Fruit fly (Drosophila melanogaster) whole organism, embryonic: ENCODE measurements around the gene Cad99C.

Source experiments
- Asciz ChIP-seq: fragments of 200-800 bp; sonication (Bioruptor generic); optimal IDR thresholded peaks from 2 replicates; lab custom pipeline; 2017; ENCODE audit warnings: missing biosample characterization, mild to moderate bottlenecking, missing genetic modification characterization, missing genetic modification reagents
- Atf6 ChIP-seq: fragments of 200-800 bp; sonication (Bioruptor generic); IDR thresholded peaks from 2 replicates; pipeline ENCODE4 v1.3.6; 2022; ENCODE audit warnings: missing biosample characterization, missing genetic modification characterization
- CG11456 ChIP-seq: fragments of 200-800 bp; sonication (Bioruptor generic); IDR thresholded peaks from 3 replicates; pipeline ENCODE4 v1.3.6; 2022; ENCODE audit warnings: missing biosample characterization, missing genetic modification characterization
- CG11723 ChIP-seq: fragments of 200-800 bp; sonication (Bioruptor generic); optimal IDR thresholded peaks from 2 replicates; lab custom pipeline; 2017; ENCODE audit warnings: missing biosample characterization, mild to moderate bottlenecking, missing genetic modification characterization
- CG12219 ChIP-seq: fragments of 200-800 bp; sonication (Bioruptor generic); optimal IDR thresholded peaks from 3 replicates; lab custom pipeline; 2018; ENCODE audit warnings: missing biosample characterization, mild to moderate bottlenecking, missing genetic modification characterization
- CG13287 ChIP-seq: fragments of 200-800 bp; sonication (Bioruptor generic); IDR thresholded peaks from 2 replicates; pipeline ENCODE4 v1.3.6; 2022; ENCODE audit warnings: missing biosample characterization, missing genetic modification characterization; ENCODE audit not compliant: partially characterized antibody
- CG15601 ChIP-seq: fragments of 200-800 bp; sonication (Bioruptor generic); optimal IDR thresholded peaks from 3 replicates; lab custom pipeline; 2019; ENCODE audit warnings: missing biosample characterization, mild to moderate bottlenecking, missing genetic modification characterization, moderate library complexity
- CG1602 ChIP-seq: fragments of 200-800 bp; sonication (Bioruptor generic); optimal IDR thresholded peaks from 3 replicates; lab custom pipeline; 2016; ENCODE audit warnings: missing biosample characterization, missing genetic modification characterization
- CG16813 ChIP-seq: fragments of 200-800 bp; sonication (Bioruptor generic); IDR thresholded peaks from 3 replicates; pipeline ENCODE4 v1.3.6; 2022; ENCODE audit warnings: missing biosample characterization, missing genetic modification characterization; ENCODE audit not compliant: partially characterized antibody
- CG16863 ChIP-seq: fragments of 200-800 bp; sonication (Bioruptor generic); optimal IDR thresholded peaks from 3 replicates; lab custom pipeline; 2016; ENCODE audit warnings: missing biosample characterization, missing genetic modification characterization
- CG2875 ChIP-seq: fragments of 200-800 bp; sonication (Bioruptor generic); optimal IDR thresholded peaks from 2 replicates; lab custom pipeline; 2017; ENCODE audit warnings: missing biosample characterization, mild to moderate bottlenecking, missing genetic modification characterization, missing genetic modification reagents
- CG32532 ChIP-seq: fragments of 200-800 bp; sonication (Bioruptor generic); IDR thresholded peaks from 2 replicates; pipeline ENCODE4 v1.3.6; 2022; ENCODE audit warnings: missing biosample characterization, missing genetic modification characterization
- CG32767 ChIP-seq: fragments of 200-800 bp; sonication (Bioruptor generic); IDR thresholded peaks from 2 replicates; pipeline ENCODE4 v1.3.6; 2022; ENCODE audit warnings: missing biosample characterization, missing genetic modification characterization
- CG5180 ChIP-seq: fragments of 200-800 bp; sonication (Bioruptor generic); optimal IDR thresholded peaks from 3 replicates; lab custom pipeline; 2017; ENCODE audit warnings: missing biosample characterization, missing genetic modification characterization, mild to moderate bottlenecking, moderate library complexity, missing genetic modification reagents
- CG7271 ChIP-seq: fragments of 200-800 bp; sonication (Bioruptor generic); optimal IDR thresholded peaks from 2 replicates; lab custom pipeline; 2018; ENCODE audit warnings: missing biosample characterization, mild to moderate bottlenecking, missing genetic modification characterization, moderate library complexity
- CG7786 ChIP-seq: fragments of 200-800 bp; sonication (Bioruptor generic); optimal IDR thresholded peaks from 2 replicates; lab custom pipeline; 2016; ENCODE audit warnings: missing biosample characterization, missing genetic modification characterization
- CG7963 ChIP-seq: fragments of 200-800 bp; sonication (Bioruptor generic); IDR thresholded peaks from 3 replicates; pipeline ENCODE4 v1.3.6; 2022; ENCODE audit warnings: missing biosample characterization, missing genetic modification characterization; ENCODE audit not compliant: partially characterized antibody
- CG8359 ChIP-seq: fragments of 200-800 bp; sonication (Bioruptor generic); optimal IDR thresholded peaks from 2 replicates; lab custom pipeline; 2017; ENCODE audit warnings: missing biosample characterization, mild to moderate bottlenecking, missing genetic modification characterization, borderline replicate concordance
- CG9727 ChIP-seq: fragments of 200-800 bp; sonication (Bioruptor generic); optimal IDR thresholded peaks from 3 replicates; lab custom pipeline; 2017; ENCODE audit warnings: missing biosample characterization, mild to moderate bottlenecking, missing genetic modification characterization
- Hr51 ChIP-seq, 2 experiments: fragments of 200-800 bp; sonication (Bioruptor generic); optimal IDR thresholded peaks; 2 replicates in 1 of 2; 3 replicates in 1 of 2; lab custom pipeline; 2016 to 2018; ENCODE audit warnings: missing biosample characterization in 2 of 2, missing genetic modification characterization in 2 of 2, mild to moderate bottlenecking in 1 of 2, moderate library complexity in 1 of 2
- Lpt ChIP-seq: fragments of >200 bp; optimal IDR thresholded peaks from 2 replicates; lab custom pipeline; 2018; ENCODE audit warnings: missing biosample characterization, missing genetic modification characterization
- MBD-R2 ChIP-seq: fragments of 200-800 bp; sonication (Bioruptor generic); IDR thresholded peaks from 2 replicates; pipeline ENCODE4 v1.3.6; 2022; ENCODE audit warnings: missing biosample characterization, missing genetic modification characterization
- MESR4 ChIP-seq: fragments of 200-800 bp; sonication (Bioruptor generic); optimal IDR thresholded peaks from 2 replicates; lab custom pipeline; 2018; ENCODE audit warnings: missing biosample characterization, mild to moderate bottlenecking, missing genetic modification characterization, moderate library complexity
- Poxn ChIP-seq: fragments of 200-800 bp; sonication (Bioruptor generic); IDR thresholded peaks from 2 replicates; pipeline ENCODE4 v1.3.6; 2022; ENCODE audit warnings: missing biosample characterization, missing genetic modification characterization
- Scr ChIP-seq: fragments of 200-800 bp; sonication (Bioruptor generic); IDR thresholded peaks from 2 replicates; pipeline ENCODE4 v1.3.6; 2022; ENCODE audit warnings: missing biosample characterization, missing genetic modification characterization; ENCODE audit not compliant: partially characterized antibody
- Tbp ChIP-seq: fragments of >200 bp; optimal IDR thresholded peaks from 2 replicates; lab custom pipeline; 2018; ENCODE audit warnings: missing biosample characterization, missing genetic modification characterization
- bbx ChIP-seq: fragments of 200-800 bp; sonication (Bioruptor generic); IDR thresholded peaks from 2 replicates; pipeline ENCODE4 v1.3.6; 2022; ENCODE audit warnings: missing biosample characterization, missing genetic modification characterization; ENCODE audit not compliant: partially characterized antibody
- ci ChIP-seq: fragments of 200-800 bp; sonication (Bioruptor generic); IDR thresholded peaks from 3 replicates; pipeline ENCODE4 v1.3.6; 2022; ENCODE audit warnings: missing biosample characterization, missing genetic modification characterization
- corto ChIP-seq: fragments of 200-800 bp; sonication (Bioruptor generic); optimal IDR thresholded peaks from 2 replicates; lab custom pipeline; 2016; ENCODE audit warnings: missing biosample characterization, mild to moderate bottlenecking, missing genetic modification characterization, moderate library complexity
- dimm ChIP-seq: fragments of 200-800 bp; sonication (Bioruptor generic); IDR thresholded peaks from 2 replicates; pipeline ENCODE4 v1.3.6; 2022; ENCODE audit warnings: missing biosample characterization, missing genetic modification characterization
- dm ChIP-seq: fragments of 200-800 bp; sonication (Bioruptor generic); optimal IDR thresholded peaks from 3 replicates; lab custom pipeline; 2016; ENCODE audit warnings: missing biosample characterization, missing genetic modification characterization
- dysf ChIP-seq: fragments of 200-800 bp; sonication (Bioruptor generic); IDR thresholded peaks from 3 replicates; pipeline ENCODE4 v1.3.6; 2022; ENCODE audit warnings: missing biosample characterization, missing genetic modification characterization
- eve ChIP-seq, 2 experiments: fragments of >200 bp; optimal IDR thresholded peaks; 2 replicates each; lab custom pipeline; 2017; ENCODE audit warnings: missing biosample characterization in 2 of 2, missing genetic modification characterization in 2 of 2
- grau ChIP-seq: fragments of 200-800 bp; optimal IDR thresholded peaks from 3 replicates; lab custom pipeline; 2019; ENCODE audit warnings: missing biosample characterization, mild to moderate bottlenecking, missing genetic modification characterization, moderate library complexity
- grn ChIP-seq: fragments of 200-800 bp; sonication (Bioruptor generic); optimal IDR thresholded peaks from 3 replicates; lab custom pipeline; 2017; ENCODE audit warnings: missing biosample characterization, missing genetic modification characterization
- gro ChIP-seq: fragments of 200-800 bp; sonication (Bioruptor generic); optimal IDR thresholded peaks from 2 replicates; lab custom pipeline; 2016; ENCODE audit warnings: missing biosample characterization, missing genetic modification characterization
- gsb ChIP-seq: fragments of 200-800 bp; sonication (Bioruptor generic); IDR thresholded peaks from 2 replicates; pipeline ENCODE4 v1.3.6; 2022; ENCODE audit warnings: missing biosample characterization, missing genetic modification characterization
- lilli ChIP-seq: fragments of 200-800 bp; sonication (Bioruptor generic); optimal IDR thresholded peaks from 3 replicates; lab custom pipeline; 2016; ENCODE audit warnings: missing biosample characterization, missing genetic modification characterization
- mld ChIP-seq: fragments of 200-800 bp; sonication (Bioruptor generic); IDR thresholded peaks from 3 replicates; pipeline ENCODE4 v1.3.6; 2022; ENCODE audit warnings: missing biosample characterization, missing genetic modification characterization; ENCODE audit not compliant: partially characterized antibody
- p53 ChIP-seq: fragments of 200-800 bp; sonication (Bioruptor generic); optimal IDR thresholded peaks from 2 replicates; lab custom pipeline; 2016; ENCODE audit warnings: missing biosample characterization, missing genetic modification characterization
- pnt ChIP-seq: fragments of 200-800 bp; sonication (Bioruptor generic); optimal IDR thresholded peaks from 3 replicates; lab custom pipeline; 2016; ENCODE audit warnings: missing biosample characterization, missing genetic modification characterization
- sens ChIP-seq: fragments of 200-800 bp; sonication (Bioruptor generic); peaks from one replicate; lab custom pipeline; 2016; ENCODE audit warnings: missing biosample characterization, missing genetic modification characterization
- sens-2 ChIP-seq: fragments of 200-800 bp; sonication (Bioruptor generic); IDR thresholded peaks from 2 replicates; pipeline ENCODE4 v1.3.6; 2022; ENCODE audit warnings: missing biosample characterization, missing genetic modification characterization
- shn ChIP-seq: fragments of 200-800 bp; sonication (Bioruptor generic); optimal IDR thresholded peaks from 3 replicates; lab custom pipeline; 2016; ENCODE audit warnings: missing biosample characterization, missing genetic modification characterization
- slbo ChIP-seq: fragments of 200-800 bp; sonication (Bioruptor generic); IDR thresholded peaks from 2 replicates; pipeline ENCODE4 v1.3.6; 2022; ENCODE audit warnings: missing biosample characterization, missing genetic modification characterization
- tap ChIP-seq: fragments of 200-800 bp; optimal IDR thresholded peaks from 3 replicates; lab custom pipeline; 2019; ENCODE audit warnings: missing biosample characterization, mild to moderate bottlenecking, missing genetic modification characterization, moderate library complexity
- tgo ChIP-seq: fragments of 200-800 bp; sonication (Bioruptor generic); IDR thresholded peaks from 3 replicates; pipeline ENCODE4 v1.3.6; 2022; ENCODE audit warnings: missing biosample characterization, missing genetic modification characterization
- tio ChIP-seq: fragments of 200-800 bp; sonication (Bioruptor generic); optimal IDR thresholded peaks from 2 replicates; lab custom pipeline; 2017; ENCODE audit warnings: missing biosample characterization, missing genetic modification characterization, inconsistent platforms
- vvl ChIP-seq: fragments of 200-800 bp; sonication (Bioruptor generic); IDR thresholded peaks from 2 replicates; pipeline ENCODE4 v1.3.6; 2022; ENCODE audit warnings: missing biosample characterization, missing genetic modification characterization
- wek ChIP-seq: fragments of 200-800 bp; sonication (Bioruptor generic); optimal IDR thresholded peaks from 3 replicates; lab custom pipeline; 2018; ENCODE audit warnings: missing biosample characterization, mild to moderate bottlenecking, missing genetic modification characterization, moderate library complexity

The Cad99C gene

dm6 chr3R:29876733-29877193 lies 35.3 kb downstream of the Cad99C start, which contains the start of gene CG31038 (continued):
- TF ChIP-seq dm (GFP tag; lab: Kevin White, UChicago) (no peak), wek (GFP tag; lab: Kevin White, UChicago) (peak; percentile 39), slbo (GFP tag; lab: Robert Waterston, UW) (peak; percentile 33; the same call in 1 of the 2 replicates), CG11456 (GFP tag; lab: Robert Waterston, UW) (no peak), CG16813 (GFP tag; lab: Robert Waterston, UW) (peak; percentile 37; the same call in 1 of the 3 replicates), CG9727 (peak; percentile 10), CG16863 (GFP tag; lab: Kevin White, UChicago) (no peak), CG7963 (GFP tag; lab: Robert Waterston, UW) (peak; percentile 33; the same call in 1 of the 3 replicates), sens-2 (GFP tag; lab: Robert Waterston, UW) (peak; percentile 41; the same call in 1 of the 2 replicates), sens (GFP tag; lab: Kevin White, UChicago) (peak; percentile 76), bbx (GFP tag; lab: Robert Waterston, UW) (peak; percentile 69), CG5180 (GFP tag; lab: Kevin White, UChicago) (peak; percentile 23), CG8359 (GFP tag; lab: Kevin White, UChicago) (no peak), CG1602 (GFP tag; lab: Kevin White, UChicago) (no peak), dimm (no peak), Tbp (GFP tag; lab: Kevin White, UChicago) (no peak), Asciz (GFP tag; lab: Kevin White, UChicago) (peak; percentile 29), vvl (peak; percentile 57; the same call in 1 of the 2 replicates), CG32767 (GFP tag; lab: Robert Waterston, UW) (peak; percentile 47), CG11723 (peak; percentile 38), ci (GFP tag; lab: Robert Waterston, UW) (peak; percentile 84; the same call in 2 of the 3 replicates), tio (GFP tag; lab: Kevin White, UChicago) (no peak), Poxn (GFP tag; lab: Robert Waterston, UW) (no peak), lilli (GFP tag; lab: Kevin White, UChicago) (no peak), p53 (GFP tag; lab: Kevin White, UChicago) (no peak), CG7786 (no peak), grn (GFP tag; lab: Kevin White, UChicago) (peak; percentile 60), CG2875 (GFP tag; lab: Kevin White, UChicago) (no peak), CG15601 (tag; lab: Kevin White, UChicago) (peak; percentile 80), tgo (GFP tag; lab: Robert Waterston, UW) (no peak), CG13287 (GFP tag; lab: Robert Waterston, UW) (peak; percentile 57; the same call in 1 of the 2 replicates), CG7271 (tag; lab: Kevin White, UChicago) (no peak), MESR4 (GFP tag; lab: Kevin White, UChicago) (peak; percentile 15), CG12219 (GFP tag; lab: Kevin White, UChicago) (peak; percentile 42), tap (tag; lab: Kevin White, UChicago) (peak; percentile 21), Scr (GFP tag; lab: Robert Waterston, UW) (peak; percentile 48), CG32532 (GFP tag; lab: Robert Waterston, UW) (0 out of 2 replicates have a peak, but pooled peaks have one; percentile 15), Lpt (no peak), corto (GFP tag; lab: Kevin White, UChicago) (peak; percentile 34), mld (no peak), Atf6 (GFP tag; lab: Robert Waterston, UW) (no peak), MBD-R2 (GFP tag; lab: Robert Waterston, UW) (peak; percentile 29; the same call in 1 of the 2 replicates), eve (GFP tag; optimal IDR thresholded peaks at IDR 0.05; lab: Kevin White, UChicago) (no peak), grau (tag; lab: Kevin White, UChicago) (no peak), Hr51 (GFP tag; optimal IDR thresholded peaks at IDR 0.05; lab: Kevin White, UChicago) (peak in 1 of 2 experiments; percentile 25), shn (GFP tag; lab: Kevin White, UChicago) (peak; percentile 23), dysf (GFP tag; lab: Robert Waterston, UW) (no peak), gro (GFP tag; lab: Kevin White, UChicago) (no peak), gsb (GFP tag; lab: Robert Waterston, UW) (no peak), pnt (no peak)
